Worm (Caenorhabditis elegans): Measurements from ENCODE around the gene C31G12.4.

Gene C31G12.4

DNA sequence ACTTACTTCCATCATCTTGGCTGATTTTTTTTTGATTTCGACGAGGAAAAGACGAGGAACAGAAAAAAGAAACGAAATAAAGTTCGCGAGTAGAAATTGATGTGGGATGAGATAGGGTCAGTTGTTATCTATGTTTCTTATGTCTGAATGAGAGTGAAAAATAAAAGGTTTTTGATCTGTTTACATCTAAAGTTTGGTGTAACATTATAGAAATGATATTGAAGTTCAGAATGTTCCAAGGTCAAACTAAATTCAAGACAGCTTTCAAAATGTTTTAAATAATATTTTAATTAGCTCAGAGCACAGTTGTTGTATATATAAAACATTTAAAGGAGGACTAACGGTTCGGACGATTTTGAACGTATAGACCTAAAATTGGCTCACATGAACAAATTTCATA is 30.5 kb upstream of the C31G12.4 start, which contains the start of gene F16H6.7:
Gene F16H6.7, minus strand, starts transcription at position 101 of the 400 bp plus-strand sequence.
- TF ChIP-seq F13H6.1 (tag; optimal IDR thresholded peaks at IDR 0.05) (no peak), alr-1 (tag; optimal IDR thresholded peaks at IDR 0.05) (no peak), ztf-11 (tag; optimal IDR thresholded peaks at IDR 0.05) (no peak), gmeb-1 (tag; optimal IDR thresholded peaks at IDR 0.05) (no peak), ceh-16 (tag; optimal IDR thresholded peaks at IDR 0.05) (no peak), ztf-4 (tag; optimal IDR thresholded peaks at IDR 0.05) (no peak), dmd-4 (tag; optimal IDR thresholded peaks at IDR 0.05) (no peak)

DNA sequence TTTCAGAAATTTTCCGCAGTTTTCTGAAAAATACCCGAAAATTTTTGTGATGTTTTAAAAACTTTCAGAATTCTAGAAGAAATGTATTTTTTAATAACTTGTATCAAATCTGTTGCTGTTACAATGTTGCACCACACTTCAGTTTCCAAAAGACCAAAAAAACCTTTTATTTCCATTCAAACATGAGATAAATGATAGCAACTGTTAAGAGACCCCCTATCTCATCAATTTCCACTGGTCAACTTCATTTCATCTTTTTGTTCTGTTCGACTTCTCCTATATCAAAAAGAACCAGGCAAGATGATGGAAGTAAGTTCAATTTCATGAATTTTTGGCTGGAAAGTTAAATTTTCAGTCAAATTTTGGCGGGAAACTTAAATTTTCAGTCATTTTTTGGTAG is 19.9 kb upstream of the C31G12.4 start, which contains the start of gene F16H6.4:
Gene F16H6.4, plus strand, starts transcription at position 301 of the 400 bp plus-strand sequence.
- no peak for TF ChIP-seq nhr-23 (tag; optimal IDR thresholded peaks at IDR 0.05)
- no peak for TF ChIP-seq skn-1 (tag; optimal IDR thresholded peaks at IDR 0.05)

DNA sequence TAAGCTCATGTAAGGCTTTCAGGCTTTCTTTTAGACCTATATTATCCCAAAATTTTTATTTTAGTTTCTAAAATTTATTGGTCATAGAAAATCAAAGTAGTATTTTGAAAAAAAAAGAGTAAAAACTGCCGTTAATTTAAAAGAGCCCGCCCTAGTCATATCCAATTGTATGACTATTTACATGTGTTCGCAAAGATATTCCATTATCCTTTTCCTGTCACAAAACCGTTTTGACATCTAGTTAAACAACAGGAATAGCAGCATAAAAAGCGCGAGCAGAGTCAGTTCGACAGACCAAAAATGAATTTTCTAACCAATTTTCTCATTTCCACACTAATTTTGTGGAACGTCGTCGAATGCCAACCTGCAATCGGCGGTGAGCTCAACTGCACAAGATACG is 16.4 kb upstream of the C31G12.4 start, which contains the start of gene F16H6.3:
Gene F16H6.3, plus strand, starts transcription at position 301 of the 400 bp plus-strand sequence.
- TF ChIP-seq blmp-1 (tag; optimal IDR thresholded peaks at IDR 0.05; ENCODE audit: insufficient read depth) (no peak), sma-9 (GFP tag; optimal IDR thresholded peaks at IDR 0.05) (no peak), sma-9 (tag; optimal IDR thresholded peaks at IDR 0.05) (no peak), lin-13 (GFP tag; optimal IDR thresholded peaks at IDR 0.05) (no peak), unc-55 (GFP tag; optimal IDR thresholded peaks at IDR 0.05) (no peak), unc-39 (tag; optimal IDR thresholded peaks at IDR 0.05) (no peak), unc-62 (GFP tag; optimal IDR thresholded peaks at IDR 0.05) (no peak), nhr-77 (tag; optimal IDR thresholded peaks at IDR 0.05) (no peak), lin-11 (tag; optimal IDR thresholded peaks at IDR 0.05) (no peak), ceh-16 (tag; optimal IDR thresholded peaks at IDR 0.05) (no peak), nhr-25 (tag; optimal IDR thresholded peaks at IDR 0.05) (no peak), fos-1 (tag; optimal IDR thresholded peaks at IDR 0.05) (no peak)

DNA sequence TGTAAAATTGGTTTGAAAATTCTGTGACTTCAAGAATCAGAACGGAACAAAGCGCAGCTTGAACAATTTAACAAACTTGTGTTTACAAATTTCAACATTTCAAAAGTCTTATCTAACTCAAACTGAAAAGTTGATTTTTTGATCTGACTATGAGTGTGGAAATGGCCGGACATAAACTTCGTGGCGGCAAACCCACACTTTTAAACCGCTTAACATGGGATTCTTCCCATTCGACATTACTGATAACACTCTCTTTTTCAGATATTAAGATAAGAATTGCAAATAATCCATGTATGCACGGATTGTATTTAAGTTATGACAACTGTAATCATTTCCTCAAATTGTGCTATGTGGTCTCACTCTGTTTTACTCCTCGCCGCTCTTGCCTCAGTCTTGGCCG is 12.6 kb upstream of the C31G12.4 start, which contains the start of gene clec-42:
Gene clec-42, plus strand, starts transcription at position 285 of the 400 bp plus-strand sequence.
- no peak for TF ChIP-seq ztf-11 (tag; optimal IDR thresholded peaks at IDR 0.05)
- TF ChIP-seq skn-1 (tag; optimal IDR thresholded peaks at IDR 0.05) = no peak
- TF ChIP-seq R02D3.7 (tag; optimal IDR thresholded peaks at IDR 0.05) = no peak
- no peak for TF ChIP-seq F13H6.1 (tag; optimal IDR thresholded peaks at IDR 0.05)
- no peak for TF ChIP-seq nhr-6 (tag; optimal IDR thresholded peaks at IDR 0.05)
- no peak for TF ChIP-seq mbf-1 (tag; optimal IDR thresholded peaks at IDR 0.05)

DNA sequence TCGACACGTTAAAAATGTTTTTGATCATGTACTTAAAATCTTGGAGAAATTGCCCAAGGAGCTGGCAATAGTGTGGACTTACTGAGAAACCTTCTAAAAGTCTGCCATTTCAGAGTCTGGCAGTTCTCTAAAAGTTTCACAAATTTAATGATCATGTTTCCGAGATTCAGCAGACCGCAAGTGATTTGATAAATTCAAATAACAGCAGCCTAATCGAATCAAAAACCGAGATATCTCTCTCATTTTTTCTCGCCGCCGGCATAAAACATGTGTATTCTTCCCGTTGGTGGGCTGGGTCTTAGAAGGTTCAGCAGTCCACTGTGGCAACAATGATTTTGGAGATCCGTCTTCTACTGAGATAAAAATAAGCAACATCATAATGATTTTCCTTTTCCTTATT is 10.6 kb upstream of the C31G12.4 start, which contains the start of gene clec-246:
Gene clec-246, plus strand, starts transcription at position 301 of the 400 bp plus-strand sequence.
- TF ChIP-seq snpc-4 (tag; optimal IDR thresholded peaks at IDR 0.05) = no peak

DNA sequence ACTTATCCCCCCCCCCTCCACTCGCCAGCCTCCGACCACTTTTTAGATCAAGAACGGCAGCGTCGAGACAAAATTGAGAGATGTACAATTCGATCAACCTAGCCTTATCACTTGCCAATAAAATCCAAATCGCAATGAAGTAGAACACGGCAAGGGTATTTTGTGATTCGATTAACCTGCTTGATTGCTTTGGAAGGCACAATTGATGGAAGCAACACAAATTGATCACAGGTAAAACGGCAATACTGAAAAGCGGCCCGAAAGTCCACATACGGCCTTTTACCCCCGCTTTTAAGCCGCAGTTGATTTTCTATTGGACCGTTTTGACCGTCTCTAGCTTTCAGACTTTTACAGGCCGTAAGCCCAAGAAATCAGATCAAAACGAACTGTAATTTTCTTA is 9.8 kb upstream of the C31G12.4 start, which contains the start of gene clec-245:
Gene clec-245, minus strand, starts transcription at position 101 of the 400 bp plus-strand sequence.
- no peak for TF ChIP-seq nhr-11 (tag; optimal IDR thresholded peaks at IDR 0.05)
- no peak for TF ChIP-seq ztf-1 (GFP tag; conservative IDR thresholded peaks at IDR 0.05)
- no peak for TF ChIP-seq elt-3 (tag; optimal IDR thresholded peaks at IDR 0.05)
- no peak for TF ChIP-seq lin-39 (tag; optimal IDR thresholded peaks at IDR 0.05)
- TF ChIP-seq nhr-25 (tag; optimal IDR thresholded peaks at IDR 0.05) = no peak
- TF ChIP-seq lsy-2 (tag; optimal IDR thresholded peaks at IDR 0.05) = no peak
- no peak for TF ChIP-seq fos-1 (tag; optimal IDR thresholded peaks at IDR 0.05)
- TF ChIP-seq nhr-129 (tag; optimal IDR thresholded peaks at IDR 0.05) = no peak
- TF ChIP-seq peb-1 (tag; optimal IDR thresholded peaks at IDR 0.05) = no peak
- TF ChIP-seq C34F6.9 (tag; optimal IDR thresholded peaks at IDR 0.05) = no peak
- no peak for TF ChIP-seq lin-11 (tag; optimal IDR thresholded peaks at IDR 0.05)
- no peak for TF ChIP-seq unc-55 (GFP tag; optimal IDR thresholded peaks at IDR 0.05)
- TF ChIP-seq ceh-16 (tag; optimal IDR thresholded peaks at IDR 0.05) = no peak
- no peak for TF ChIP-seq ztf-11 (tag; optimal IDR thresholded peaks at IDR 0.05)
- no peak for TF ChIP-seq R02D3.7 (tag; optimal IDR thresholded peaks at IDR 0.05)

Data from whole organism, L2 larva.